Fruit fly (Drosophila melanogaster): ENCODE results near the gene CG42656.

CG42656 gene

dm6 chr3R:7491453-7491853 lies 1.6 kb downstream of the CG42656 start:
- TF ChIP-seq OdsH (GFP tag; optimal IDR thresholded peaks at IDR 0.05) (no peak), CG15336 (GFP tag; IDR thresholded peaks at IDR 0.05) (0 out of 2 replicates have a peak, but pooled peaks have one; percentile 6), CG6854 (GFP tag; optimal IDR thresholded peaks at IDR 0.05) (peak; percentile 48), Sox102F (GFP tag; optimal IDR thresholded peaks at IDR 0.05) (no peak), CG11902 (GFP tag; optimal IDR thresholded peaks at IDR 0.05) (no peak), fkh (GFP tag; optimal IDR thresholded peaks at IDR 0.05) (peak; percentile 28), cyc (GFP tag; optimal IDR thresholded peaks at IDR 0.05) (no peak), fd85E (GFP tag; optimal IDR thresholded peaks at IDR 0.05) (peak; percentile 16)

- peak; percentile 97 for TF ChIP-seq Eip78C (GFP tag)
- no peak for TF ChIP-seq fkh (GFP tag; optimal IDR thresholded peaks at IDR 0.05)
- peak in 1 of 2 experiments; percentile 87 for TF ChIP-seq salr (GFP tag; optimal IDR thresholded peaks at IDR 0.05)
- peak; percentile 79 for TF ChIP-seq CG10631 (GFP tag; optimal IDR thresholded peaks at IDR 0.05)
- TF ChIP-seq CG11902 (GFP tag; optimal IDR thresholded peaks at IDR 0.05) = peak; percentile 59
- peak; percentile 45 for TF ChIP-seq CG10669 (GFP tag; optimal IDR thresholded peaks at IDR 0.05)
- TF ChIP-seq CG1621 (tag; optimal IDR thresholded peaks at IDR 0.05) = no peak
- peak; percentile 90 for TF ChIP-seq Hr4 (GFP tag; optimal IDR thresholded peaks at IDR 0.05)
- peak; percentile 83 for TF ChIP-seq CG15336 (GFP tag; IDR thresholded peaks at IDR 0.05)
- peak; percentile 65 for TF ChIP-seq Ets96B (tag; optimal IDR thresholded peaks at IDR 0.05)
- peak; percentile 78 for TF ChIP-seq CG11762 (GFP tag; optimal IDR thresholded peaks at IDR 0.05; ENCODE audit: insufficient read depth)
- peak; percentile 88 for TF ChIP-seq esn (GFP tag; optimal IDR thresholded peaks at IDR 0.05)
- peak; percentile 69 for TF ChIP-seq CG3032 (tag; optimal IDR thresholded peaks at IDR 0.05)
- TF ChIP-seq CG16779 (tag; optimal IDR thresholded peaks at IDR 0.05) = no peak
- TF ChIP-seq dsx (GFP tag; optimal IDR thresholded peaks at IDR 0.05; ENCODE audit: poor library complexity, severe bottlenecking) = peak; percentile 47
- peak; percentile 51 for TF ChIP-seq Eip75B (GFP tag; optimal IDR thresholded peaks at IDR 0.05)
- peak; percentile 76 for TF ChIP-seq eg (GFP tag; IDR thresholded peaks at IDR 0.05)
- peak; percentile 55 for TF ChIP-seq Ets21C (GFP tag; optimal IDR thresholded peaks at IDR 0.05)
- peak; percentile 95 for TF ChIP-seq CG32006 (GFP tag; optimal IDR thresholded peaks at IDR 0.05)
- peak; percentile 74 for TF ChIP-seq Met (GFP tag; optimal IDR thresholded peaks at IDR 0.05)
- peak; percentile 45 for TF ChIP-seq Sox102F (GFP tag; optimal IDR thresholded peaks at IDR 0.05)
- peak; percentile 40 for TF ChIP-seq CG11294 (GFP tag; IDR thresholded peaks at IDR 0.05)
- TF ChIP-seq CG8632 (GFP tag; optimal IDR thresholded peaks at IDR 0.05) = peak; percentile 78
- peak; percentile 70 for TF ChIP-seq lz (GFP tag; optimal IDR thresholded peaks at IDR 0.05)
- peak; percentile 81 for TF ChIP-seq net (GFP tag; optimal IDR thresholded peaks at IDR 0.05)
- TF ChIP-seq CG6163 (GFP tag; IDR thresholded peaks at IDR 0.05) = peak; percentile 56; the same call in 2 of the 3 replicates
- peak; percentile 85 for TF ChIP-seq acj6 (GFP tag; optimal IDR thresholded peaks at IDR 0.05)
- no peak for TF ChIP-seq fd85E (GFP tag; optimal IDR thresholded peaks at IDR 0.05)
- peak; percentile 86 for TF ChIP-seq CG8119 (GFP tag; IDR thresholded peaks at IDR 0.05)
- TF ChIP-seq spab (GFP tag; optimal IDR thresholded peaks at IDR 0.05) = peak; percentile 46
- peak; percentile 60 for TF ChIP-seq CG7368 (GFP tag; optimal IDR thresholded peaks at IDR 0.05)
- TF ChIP-seq CG4318 (GFP tag; optimal IDR thresholded peaks at IDR 0.05) = peak; percentile 88
- peak; percentile 71 for TF ChIP-seq Sox15 (GFP tag; optimal IDR thresholded peaks at IDR 0.05)
- peak; percentile 56 for TF ChIP-seq Lpt (GFP tag; optimal IDR thresholded peaks at IDR 0.05)
- no peak for TF ChIP-seq Eip93F (GFP tag; optimal IDR thresholded peaks at IDR 0.05)
- TF ChIP-seq CG8319 (GFP tag; optimal IDR thresholded peaks at IDR 0.05) = peak; percentile 66
- TF ChIP-seq CG6792 (GFP tag; optimal IDR thresholded peaks at IDR 0.05) = peak; percentile 69
- no peak for TF ChIP-seq Hr38 (GFP tag; optimal IDR thresholded peaks at IDR 0.05)
- peak; percentile 72 for TF ChIP-seq CG31627 (GFP tag; optimal IDR thresholded peaks at IDR 0.05)
- TF ChIP-seq CG3919 (GFP tag; optimal IDR thresholded peaks at IDR 0.05) = peak; percentile 75
- TF ChIP-seq Sox14 (GFP tag; optimal IDR thresholded peaks at IDR 0.05) = peak; percentile 71
- peak; percentile 42 for TF ChIP-seq CG6808 (GFP tag; optimal IDR thresholded peaks at IDR 0.05)
- peak; percentile 88 for TF ChIP-seq svp (GFP tag)
- peak; percentile 29 for TF ChIP-seq Blimp-1 (GFP tag; optimal IDR thresholded peaks at IDR 0.05)
- peak; percentile 74 for TF ChIP-seq Hr39 (GFP tag; optimal IDR thresholded peaks at IDR 0.05)
- TF ChIP-seq topi (GFP tag; optimal IDR thresholded peaks at IDR 0.05) = peak; percentile 79
- peak; percentile 78 for TF ChIP-seq Smox (GFP tag; optimal IDR thresholded peaks at IDR 0.05)
Observed at dm6 chr3R:7490884-7491283, 2.2 kb downstream of the CG42656 start.
